Fruit fly (Drosophila melanogaster) ovary, adult (tissue): ENCODE data around the gene Cad87A.

ENCODE experiments used
- CG17801 ChIP-seq: fragments of 200-800 bp; optimal IDR thresholded peaks from 2 replicates; lab custom pipeline; 2019; ENCODE audit warnings: missing biosample characterization, mild to moderate bottlenecking, missing genetic modification characterization, moderate library complexity; ENCODE audit not compliant: partially characterized antibody

The Cad87A gene

dm6 chr3R:11941116-11941515 lies 7.8 kb downstream of the Cad87A start:
- no peak for TF ChIP-seq CG17801 (GFP tag; lab: Kevin White, UChicago)

- TF ChIP-seq CG17801 (GFP tag; lab: Kevin White, UChicago): no peak
These were observed 11.4 kb downstream of the Cad87A start for dm6 chr3R:11937427-11938114.

- TF ChIP-seq CG17801 (GFP tag; lab: Kevin White, UChicago): no peak
These were observed 15.0 kb downstream of the Cad87A start for dm6 chr3R:11933903-11934302.

dm6 chr3R:11930962-11931361 lies 18.0 kb downstream of the Cad87A start, which contains the start of gene CG14731:
Gene CG14731 (plus strand): TSS chr3R:11931262.
- no peak for TF ChIP-seq CG17801 (GFP tag; lab: Kevin White, UChicago)

dm6 chr3R:11920605-11921004 lies 28.3 kb downstream of the Cad87A start:
- no peak for TF ChIP-seq CG17801 (GFP tag; lab: Kevin White, UChicago)

- TF ChIP-seq CG17801 (GFP tag; lab: Kevin White, UChicago): no peak
These were observed 46.0 kb downstream of the Cad87A start for dm6 chr3R:11902893-11903292.

- TF ChIP-seq CG17801 (GFP tag; lab: Kevin White, UChicago): no peak
These were observed 51.6 kb downstream of the Cad87A start, which contains the start of gene CG34307 for dm6 chr3R:11897282-11897681. Gene CG34307 (plus strand): TSS chr3R:11897582.

- TF ChIP-seq CG17801 (GFP tag; lab: Kevin White, UChicago): no peak
These were observed 55.7 kb downstream of the Cad87A start, which contains the start of gene Dnali1 for dm6 chr3R:11893197-11893596. Gene Dnali1 (minus strand): TSS chr3R:11893297.

- peak; percentile 17 for TF ChIP-seq CG17801 (GFP tag; lab: Kevin White, UChicago)
These were observed 60.8 kb downstream of the Cad87A start for dm6 chr3R:11888038-11888567.

dm6 chr3R:11887114-11888037 lies 61.6 kb downstream of the Cad87A start, which contains the start of gene mthl5:
Gene mthl5 (minus strand): TSS chr3R:11887168.
- peak; percentile 59 for TF ChIP-seq CG17801 (GFP tag; lab: Kevin White, UChicago)

- no peak for TF ChIP-seq CG17801 (GFP tag; lab: Kevin White, UChicago)
These were observed 65.8 kb downstream of the Cad87A start for dm6 chr3R:11883129-11883528.

- peak; percentile 60 for TF ChIP-seq CG17801 (GFP tag; lab: Kevin White, UChicago)
These were observed 66.4 kb downstream of the Cad87A start, which contains the start of the genes CG6962 and CG31368 for dm6 chr3R:11882506-11882953. Gene CG6962 (minus strand): TSS chr3R:11882534. Gene CG31368 (plus strand): TSS chr3R:11882790.

dm6 chr3R:11877162-11877561 lies 71.8 kb downstream of the Cad87A start, which contains the start of gene sad:
Gene sad (plus strand): TSS chr3R:11877235.
- no peak for TF ChIP-seq CG17801 (GFP tag; lab: Kevin White, UChicago)

dm6 chr3R:11876750-11877149 lies 72.2 kb downstream of the Cad87A start:
- peak; percentile 10 for TF ChIP-seq CG17801 (GFP tag; lab: Kevin White, UChicago)

- TF ChIP-seq CG17801 (GFP tag; lab: Kevin White, UChicago): no peak
These were observed 76.2 kb downstream of the Cad87A start for dm6 chr3R:11872692-11873091.
